Worm (Caenorhabditis elegans): Measurements from ENCODE around the gene Y54F10AL.1.

Y54F10AL.1 gene

DNA sequence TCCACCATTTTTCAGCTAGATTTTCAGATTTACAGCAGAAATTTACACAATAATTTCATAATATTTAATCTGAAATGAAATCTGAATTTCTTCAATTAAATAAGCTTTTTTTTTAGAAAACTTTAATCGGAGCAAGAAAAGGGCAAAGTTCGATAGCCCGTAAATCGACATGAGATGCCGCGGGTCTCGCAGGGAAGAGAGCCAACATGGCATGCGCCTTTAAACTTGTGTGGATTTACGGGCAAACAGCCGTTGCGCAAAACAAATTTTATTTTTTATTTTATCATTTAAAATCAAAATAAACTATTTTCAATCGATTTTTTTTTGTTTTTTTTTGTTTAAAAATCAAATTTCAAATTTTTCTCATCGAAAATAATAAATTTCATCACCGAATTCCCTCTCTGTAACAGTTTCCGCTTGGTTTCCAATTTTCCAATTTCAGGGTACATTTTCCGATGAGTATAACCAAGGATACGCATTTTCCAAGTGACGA, 41.2 kb downstream of the Y54F10AL.1 start, which contains the start of the genes Y54F10AM.15, rbc-2 and ndua-8 (continued):
- TF ChIP-seq R02D3.7 (tag; optimal IDR thresholded peaks at IDR 0.05) (peak; percentile 100), egl-5 (tag; optimal IDR thresholded peaks at IDR 0.05) (peak; percentile 84), nhr-11 (tag; optimal IDR thresholded peaks at IDR 0.05) (peak; percentile 45), daf-12 (tag; optimal IDR thresholded peaks at IDR 0.05) (no peak), ceh-82 (tag; optimal IDR thresholded peaks at IDR 0.05) (peak; percentile 78), ZK546.5 (tag; optimal IDR thresholded peaks at IDR 0.05) (peak; percentile 41), elt-3 (tag; optimal IDR thresholded peaks at IDR 0.05) (no peak), tbx-2 (tag; optimal IDR thresholded peaks at IDR 0.05) (peak; percentile 73), jun-1 (tag; optimal IDR thresholded peaks at IDR 0.05) (peak; percentile 58), snpc-4 (tag; optimal IDR thresholded peaks at IDR 0.05) (peak; percentile 82), nhr-77 (tag; optimal IDR thresholded peaks at IDR 0.05) (peak; percentile 22), nhr-76 (tag; optimal IDR thresholded peaks at IDR 0.05) (no peak), ceh-28 (tag; optimal IDR thresholded peaks at IDR 0.05) (peak; percentile 82)

DNA sequence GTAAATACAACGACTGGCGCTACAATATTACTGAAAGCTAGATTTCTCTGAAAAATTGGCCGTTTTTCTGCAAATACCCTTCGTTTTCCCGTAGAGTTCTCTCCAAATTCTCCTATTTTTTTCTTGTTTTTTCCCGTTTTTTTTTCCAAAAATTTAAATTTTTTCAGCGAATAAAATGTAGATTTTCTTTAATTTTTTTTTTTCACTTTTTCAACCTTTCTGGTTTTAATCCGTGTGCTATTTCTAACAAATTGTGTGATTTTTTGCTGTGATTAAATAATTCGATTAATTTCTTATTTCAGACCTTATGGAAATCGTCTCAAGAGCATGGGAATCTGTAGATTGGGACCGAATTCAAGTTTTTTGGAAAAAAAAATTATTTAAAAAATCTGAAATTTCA, 42.8 kb downstream of the Y54F10AL.1 start, which contains the start of gene cone-1:
Gene cone-1, plus strand, starts transcription at position 301 of the 400 bp plus-strand sequence.
- TF ChIP-seq R02D3.7 (tag; optimal IDR thresholded peaks at IDR 0.05) = no peak
- no peak for TF ChIP-seq elt-1 (tag; optimal IDR thresholded peaks at IDR 0.05)
- no peak for TF ChIP-seq snpc-4 (tag; optimal IDR thresholded peaks at IDR 0.05)
- TF ChIP-seq sea-2 (GFP tag; optimal IDR thresholded peaks at IDR 0.05) = no peak
- no peak for TF ChIP-seq unc-62 (GFP tag; optimal IDR thresholded peaks at IDR 0.05)
- TF ChIP-seq lsy-12 (tag; optimal IDR thresholded peaks at IDR 0.05) = no peak
- no peak for TF ChIP-seq pqm-1 (tag; optimal IDR thresholded peaks at IDR 0.05)
- TF ChIP-seq eor-1 (tag; optimal IDR thresholded peaks at IDR 0.05) = no peak
- TF ChIP-seq nhr-43 (tag; optimal IDR thresholded peaks at IDR 0.05; ENCODE audit: poor library complexity, severe bottlenecking) = no peak
- no peak for TF ChIP-seq elt-2 (tag; optimal IDR thresholded peaks at IDR 0.05)

DNA sequence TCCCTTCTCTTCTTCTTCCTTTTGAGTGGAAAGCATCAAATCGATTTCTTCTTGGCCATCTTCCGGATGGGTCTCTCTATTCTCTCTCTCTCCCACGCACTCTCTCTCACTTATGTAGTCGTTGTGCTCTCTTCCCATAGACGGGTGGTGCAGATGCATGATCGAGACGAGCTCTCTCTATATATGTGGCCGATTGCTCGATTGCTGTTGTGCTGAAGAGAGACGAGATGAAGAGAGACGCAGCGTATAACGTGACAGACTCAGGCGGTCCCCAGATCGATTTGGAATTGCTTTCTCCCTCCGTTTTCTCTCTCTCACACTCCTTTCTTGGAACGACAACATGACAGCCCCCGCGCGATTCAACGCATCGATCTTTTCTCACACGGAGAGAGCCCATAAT, 45.2 kb downstream of the Y54F10AL.1 start:
- TF ChIP-seq egl-27 (tag; optimal IDR thresholded peaks at IDR 0.05) (no peak), sea-2 (GFP tag; optimal IDR thresholded peaks at IDR 0.05) (peak; percentile 6), tbx-2 (tag; optimal IDR thresholded peaks at IDR 0.05) (peak; percentile 43), hmg-11 (tag; optimal IDR thresholded peaks at IDR 0.05) (peak; percentile 49), fos-1 (tag; optimal IDR thresholded peaks at IDR 0.05) (no peak), nhr-76 (tag; optimal IDR thresholded peaks at IDR 0.05) (no peak), ceh-28 (tag; optimal IDR thresholded peaks at IDR 0.05) (peak; percentile 52), lin-15B (tag; optimal IDR thresholded peaks at IDR 0.05) (peak; percentile 7), lin-39 (tag; optimal IDR thresholded peaks at IDR 0.05) (peak; percentile 15), nfya-1 (tag; optimal IDR thresholded peaks at IDR 0.05; ENCODE audit: insufficient read depth) (peak; percentile 67), nhr-12 (tag; optimal IDR thresholded peaks at IDR 0.05) (no peak), nhr-11 (tag; optimal IDR thresholded peaks at IDR 0.05) (peak; percentile 8)

- TF ChIP-seq lsy-12 (tag; optimal IDR thresholded peaks at IDR 0.05) = no peak
- no peak for TF ChIP-seq daf-12 (tag; optimal IDR thresholded peaks at IDR 0.05)
- no peak for TF ChIP-seq pha-4 (tag; optimal IDR thresholded peaks at IDR 0.05)
- TF ChIP-seq zag-1 (tag; optimal IDR thresholded peaks at IDR 0.05) = no peak
- TF ChIP-seq eor-1 (tag; optimal IDR thresholded peaks at IDR 0.05) = no peak
- no peak for TF ChIP-seq ceh-82 (tag; optimal IDR thresholded peaks at IDR 0.05)
- TF ChIP-seq nhr-25 (tag; optimal IDR thresholded peaks at IDR 0.05) = no peak
- no peak for TF ChIP-seq ceh-16 (tag; optimal IDR thresholded peaks at IDR 0.05)
- no peak for TF ChIP-seq tbx-2 (tag; optimal IDR thresholded peaks at IDR 0.05)
- no peak for TF ChIP-seq nhr-23 (tag; optimal IDR thresholded peaks at IDR 0.05)
- peak; percentile 17 for TF ChIP-seq lin-15B (tag; optimal IDR thresholded peaks at IDR 0.05)
- TF ChIP-seq ceh-28 (tag; optimal IDR thresholded peaks at IDR 0.05) = no peak
- peak; percentile 59 for TF ChIP-seq nfya-1 (tag; optimal IDR thresholded peaks at IDR 0.05; ENCODE audit: insufficient read depth)
- no peak for TF ChIP-seq unc-62 (GFP tag; optimal IDR thresholded peaks at IDR 0.05)
- TF ChIP-seq ztf-11 (tag; optimal IDR thresholded peaks at IDR 0.05) = no peak
- no peak for TF ChIP-seq unc-39 (tag; optimal IDR thresholded peaks at IDR 0.05)
- TF ChIP-seq fos-1 (tag; optimal IDR thresholded peaks at IDR 0.05) = no peak
- TF ChIP-seq snpc-4 (tag; optimal IDR thresholded peaks at IDR 0.05) = peak; percentile 31
- no peak for TF ChIP-seq ztf-4 (tag; optimal IDR thresholded peaks at IDR 0.05)
- peak; percentile 51 for TF ChIP-seq hmg-11 (tag; optimal IDR thresholded peaks at IDR 0.05)
- no peak for TF ChIP-seq elt-2 (tag; optimal IDR thresholded peaks at IDR 0.05)
- TF ChIP-seq lin-39 (tag; optimal IDR thresholded peaks at IDR 0.05) = peak; percentile 69
- TF ChIP-seq fkh-2 (tag; optimal IDR thresholded peaks at IDR 0.05) = no peak
- no peak for TF ChIP-seq R02D3.7 (tag; optimal IDR thresholded peaks at IDR 0.05)
- TF ChIP-seq fkh-10 (GFP tag; optimal IDR thresholded peaks at IDR 0.05) = no peak
- TF ChIP-seq elt-1 (tag; optimal IDR thresholded peaks at IDR 0.05) = no peak
- no peak for TF ChIP-seq nhr-12 (tag; optimal IDR thresholded peaks at IDR 0.05)
- TF ChIP-seq skn-1 (tag; optimal IDR thresholded peaks at IDR 0.05) = no peak
- TF ChIP-seq pqm-1 (tag; optimal IDR thresholded peaks at IDR 0.05) = no peak
- no peak for TF ChIP-seq aly-2 (tag; optimal IDR thresholded peaks at IDR 0.05)
- no peak for TF ChIP-seq nhr-11 (tag; optimal IDR thresholded peaks at IDR 0.05)
- no peak for TF ChIP-seq elt-3 (tag; optimal IDR thresholded peaks at IDR 0.05)
- no peak for TF ChIP-seq egl-27 (tag; optimal IDR thresholded peaks at IDR 0.05)
- TF ChIP-seq ama-1 (optimal IDR thresholded peaks at IDR 0.05) = no peak
- no peak for TF ChIP-seq nhr-237 (tag; optimal IDR thresholded peaks at IDR 0.05)
- TF ChIP-seq sea-2 (GFP tag; optimal IDR thresholded peaks at IDR 0.05) = no peak
- TF ChIP-seq mdl-1 (tag; optimal IDR thresholded peaks at IDR 0.05) = no peak
- TF ChIP-seq nhr-28 (tag; optimal IDR thresholded peaks at IDR 0.05) = no peak
These were observed 47.6 kb downstream of the Y54F10AL.1 start for ce11 chrIII:2535122-2535521.
